Worm (Caenorhabditis elegans): ENCODE results near the gene npp-19.

The npp-19 gene

ce11 chrII:10798429-10798893, at the start of gene npp-19:
Gene npp-19, minus strand, starts transcription at chrII:10798479.
- TF ChIP-seq him-1 (tag; optimal IDR thresholded peaks at IDR 0.05) (no peak), dao-5 (tag; optimal IDR thresholded peaks at IDR 0.05) (no peak), W03F9.2 (tag; optimal IDR thresholded peaks at IDR 0.05) (peak; percentile 84)

DNA sequence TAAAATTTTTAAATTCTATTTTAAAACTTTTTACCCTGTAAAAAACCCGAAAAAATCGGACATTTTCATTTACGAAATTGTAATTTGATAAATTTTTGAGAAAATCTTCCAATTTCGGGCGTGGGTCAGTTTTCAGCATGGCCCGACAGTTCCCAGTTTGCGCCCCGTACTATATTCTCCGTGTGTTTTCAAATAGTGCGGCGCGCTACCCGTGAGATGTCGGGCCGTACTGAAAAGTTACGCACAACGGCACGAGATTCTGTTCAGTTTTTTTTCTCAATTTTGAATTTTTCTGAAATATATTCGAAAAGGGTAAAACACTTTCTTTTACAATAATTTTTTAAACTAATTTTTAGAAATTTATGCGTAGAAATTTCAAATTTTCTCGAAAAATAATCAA, 48.8 kb upstream of the npp-19 start:
- TF ChIP-seq him-1 (tag; optimal IDR thresholded peaks at IDR 0.05) (no peak), W03F9.2 (tag; optimal IDR thresholded peaks at IDR 0.05) (no peak), dao-5 (tag; optimal IDR thresholded peaks at IDR 0.05) (no peak)

ce11 chrII:10843527-10843926, 45.2 kb upstream of the npp-19 start, which contains the start of gene M106.8:
Gene M106.8, minus strand, starts transcription at chrII:10843627.
- TF ChIP-seq W03F9.2 (tag; optimal IDR thresholded peaks at IDR 0.05) (no peak), him-1 (tag; optimal IDR thresholded peaks at IDR 0.05) (no peak), dao-5 (tag; optimal IDR thresholded peaks at IDR 0.05) (no peak)

DNA sequence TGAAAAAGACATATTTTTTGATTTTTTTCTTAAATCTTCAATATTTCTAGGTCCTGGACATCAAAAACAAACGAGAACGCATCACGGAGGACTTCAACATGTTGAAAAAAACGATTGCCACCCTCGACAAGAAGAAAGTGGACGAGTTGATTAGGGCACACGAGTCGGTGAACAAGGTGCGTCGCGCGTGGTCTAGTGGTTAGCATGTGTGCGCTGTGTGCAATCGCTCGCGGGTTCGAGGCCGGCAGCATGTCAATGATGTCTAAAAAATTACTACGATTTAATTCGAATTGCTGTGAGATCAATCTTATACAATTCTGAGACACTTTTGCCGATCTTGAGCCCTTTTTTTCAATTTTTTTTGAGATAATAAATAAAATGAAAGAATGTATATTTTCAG, 41.8 kb upstream of the npp-19 start:
- TF ChIP-seq W03F9.2 (tag; optimal IDR thresholded peaks at IDR 0.05): peak; percentile 57
- TF ChIP-seq him-1 (tag; optimal IDR thresholded peaks at IDR 0.05): peak; percentile 95
- peak; percentile 92 for TF ChIP-seq dao-5 (tag; optimal IDR thresholded peaks at IDR 0.05)

ce11 chrII:10838550-10838949, 40.3 kb upstream of the npp-19 start:
- TF ChIP-seq him-1 (tag; optimal IDR thresholded peaks at IDR 0.05) (no peak), W03F9.2 (tag; optimal IDR thresholded peaks at IDR 0.05) (no peak), dao-5 (tag; optimal IDR thresholded peaks at IDR 0.05) (no peak)

- TF ChIP-seq him-1 (tag; optimal IDR thresholded peaks at IDR 0.05) (no peak), dao-5 (tag; optimal IDR thresholded peaks at IDR 0.05) (no peak), W03F9.2 (tag; optimal IDR thresholded peaks at IDR 0.05) (no peak)
These were observed 36.4 kb upstream of the npp-19 start for ce11 chrII:10834717-10835116.

DNA sequence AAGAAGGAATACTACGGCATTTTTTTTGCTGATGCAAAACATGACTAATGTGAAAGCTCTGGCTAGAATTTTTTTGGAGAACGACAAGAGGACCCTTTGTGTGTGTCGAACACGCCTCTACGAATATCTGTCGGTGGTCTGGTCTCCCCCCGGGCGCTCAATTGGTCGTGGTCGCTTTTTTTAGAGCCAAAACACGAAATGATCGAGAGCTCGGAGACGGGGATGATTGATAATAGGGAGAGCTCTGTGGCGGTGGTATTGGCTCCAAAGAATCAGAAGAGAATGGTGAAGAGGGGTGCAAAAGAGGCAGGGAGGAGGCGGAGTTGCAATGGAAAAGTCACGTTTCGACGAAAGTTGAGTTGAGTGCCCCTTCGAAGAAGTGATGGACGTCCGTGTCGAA, 31.3 kb upstream of the npp-19 start:
- no peak for TF ChIP-seq him-1 (tag; optimal IDR thresholded peaks at IDR 0.05)
- no peak for TF ChIP-seq dao-5 (tag; optimal IDR thresholded peaks at IDR 0.05)
- TF ChIP-seq W03F9.2 (tag; optimal IDR thresholded peaks at IDR 0.05): no peak

DNA sequence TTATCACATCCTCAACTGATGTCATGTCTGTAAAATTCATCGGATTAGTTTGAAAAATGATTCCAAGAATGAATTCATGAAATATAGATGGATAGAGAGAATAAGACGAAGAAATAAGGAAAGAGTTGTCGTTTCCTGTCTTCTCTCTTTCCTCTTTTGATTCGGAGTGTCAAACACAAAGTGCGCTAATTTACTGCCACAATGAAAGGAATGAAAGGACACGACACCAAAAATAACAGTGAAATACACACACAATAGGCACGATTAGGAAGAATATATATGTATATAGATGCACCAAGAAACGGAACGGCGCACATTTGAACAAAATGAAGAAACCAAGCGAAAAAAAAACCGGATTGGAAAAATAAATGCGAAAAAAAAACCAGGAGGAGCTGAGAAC, 30.8 kb upstream of the npp-19 start, which contains the start of gene VM106R.1:
TSS of gene VM106R.1 (minus strand) at position 101 of the 400 bp plus-strand sequence.
- TF ChIP-seq dao-5 (tag; optimal IDR thresholded peaks at IDR 0.05): no peak
- TF ChIP-seq him-1 (tag; optimal IDR thresholded peaks at IDR 0.05): no peak
- no peak for TF ChIP-seq W03F9.2 (tag; optimal IDR thresholded peaks at IDR 0.05)

ce11 chrII:10824046-10824445, 25.8 kb upstream of the npp-19 start, which contains the start of the genes R06F6.12 and mix-1:
Gene R06F6.12, minus strand, starts transcription at chrII:10824081.
Gene mix-1, plus strand, starts transcription at chrII:10824246.
- TF ChIP-seq him-1 (tag; optimal IDR thresholded peaks at IDR 0.05): no peak
- peak; percentile 73 for TF ChIP-seq W03F9.2 (tag; optimal IDR thresholded peaks at IDR 0.05)

ce11 chrII:10820679-10821078, 22.4 kb upstream of the npp-19 start, which contains the start of gene ech-4:
Gene ech-4, plus strand, starts transcription at chrII:10821031.
- TF ChIP-seq dao-5 (tag; optimal IDR thresholded peaks at IDR 0.05): no peak
- no peak for TF ChIP-seq him-1 (tag; optimal IDR thresholded peaks at IDR 0.05)
- no peak for TF ChIP-seq W03F9.2 (tag; optimal IDR thresholded peaks at IDR 0.05)

DNA sequence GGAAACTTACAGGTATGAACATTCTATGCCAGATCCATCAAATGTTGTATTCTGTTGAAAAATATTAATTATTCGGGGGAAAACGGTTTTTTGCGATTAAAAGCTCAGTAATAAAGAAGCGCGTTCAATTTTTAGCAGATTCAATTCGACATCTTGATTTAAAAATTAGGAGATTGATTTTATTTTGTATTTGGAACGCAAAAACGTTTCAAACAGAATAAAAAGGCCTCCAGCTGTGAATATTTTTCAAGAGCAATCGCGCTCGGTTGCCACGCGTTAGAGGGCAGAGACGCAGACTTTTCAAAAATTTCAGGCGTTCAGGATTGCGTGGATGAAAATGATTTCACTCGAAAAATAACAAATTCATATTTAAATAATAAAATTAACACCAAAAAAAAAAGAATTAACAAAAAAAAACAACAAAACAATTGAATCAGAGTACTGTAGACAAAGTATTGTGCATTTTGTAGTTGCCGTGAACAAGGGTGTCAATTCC, 21.7 kb upstream of the npp-19 start, which contains the start of gene R06F6.8:
TSS of gene R06F6.8 (minus strand) at position 51 of the 496 bp plus-strand sequence.
- TF ChIP-seq W03F9.2 (tag; optimal IDR thresholded peaks at IDR 0.05): no peak

DNA sequence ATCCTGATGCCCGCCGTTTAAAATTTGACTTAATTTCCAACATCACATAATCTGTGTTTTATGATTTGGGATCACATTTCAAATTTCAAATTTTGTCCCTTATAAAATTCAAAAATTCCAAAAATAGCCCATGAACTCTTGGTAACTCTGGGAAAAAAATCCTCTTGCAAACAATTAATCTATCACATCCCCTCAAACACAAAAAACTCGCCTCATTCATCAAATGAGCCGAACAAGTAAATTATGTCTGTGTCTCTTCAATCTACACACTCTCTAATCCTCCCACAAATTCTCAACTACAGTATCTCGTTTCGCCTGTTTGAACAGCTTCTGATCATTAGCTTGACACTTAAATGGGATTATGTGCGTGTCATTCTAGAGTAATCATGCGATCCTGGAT, 12.4 kb upstream of the npp-19 start, which contains the start of gene msrp-7:
TSS of gene msrp-7 (plus strand) at position 301 of the 400 bp plus-strand sequence.
- no peak for TF ChIP-seq him-1 (tag; optimal IDR thresholded peaks at IDR 0.05)

DNA sequence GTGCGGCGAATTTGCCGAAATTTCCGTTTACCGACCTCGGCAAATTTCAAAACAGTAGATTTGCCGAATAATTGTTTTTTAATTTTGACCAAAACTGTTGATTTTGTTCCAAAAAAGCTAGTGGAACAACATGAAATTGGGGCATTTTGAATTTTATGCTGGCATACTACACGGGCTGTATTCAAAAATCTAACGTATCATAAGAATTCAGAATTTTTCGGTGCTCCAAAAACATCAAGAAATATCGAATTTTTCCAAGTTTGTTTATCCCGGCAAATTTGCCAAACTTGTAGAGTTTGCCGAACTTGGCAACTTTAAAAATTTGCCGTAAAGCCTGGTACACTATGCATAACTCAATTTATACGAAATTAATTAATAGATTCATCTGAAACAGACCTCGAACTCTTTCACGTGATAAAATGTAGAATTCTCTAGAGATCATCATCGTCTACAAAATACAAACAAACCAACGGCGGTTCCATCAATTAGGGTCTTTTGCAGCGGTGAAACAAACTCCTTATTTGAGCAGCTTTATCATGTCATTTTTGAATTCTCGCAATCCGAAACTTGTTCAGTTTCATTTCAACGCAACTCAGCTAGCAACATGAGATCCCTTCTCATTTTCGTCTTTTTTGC, 10.5 kb upstream of the npp-19 start, which contains the start of gene R06F6.14:
TSS of gene R06F6.14 (plus strand) at position 586 of the 636 bp plus-strand sequence.
- no peak for TF ChIP-seq dao-5 (tag; optimal IDR thresholded peaks at IDR 0.05)
- no peak for TF ChIP-seq W03F9.2 (tag; optimal IDR thresholded peaks at IDR 0.05)
- no peak for TF ChIP-seq him-1 (tag; optimal IDR thresholded peaks at IDR 0.05)

ce11 chrII:10805437-10805836, 7.2 kb upstream of the npp-19 start, which contains the start of gene ceh-62:
Gene ceh-62, plus strand, starts transcription at chrII:10805737.
- TF ChIP-seq W03F9.2 (tag; optimal IDR thresholded peaks at IDR 0.05) (no peak), him-1 (tag; optimal IDR thresholded peaks at IDR 0.05) (no peak), dao-5 (tag; optimal IDR thresholded peaks at IDR 0.05) (no peak)
